Fruit fly (Drosophila melanogaster): ENCODE data around the gene Coq8.

dm6 chrX:12900718-12901442, at the start of gene Coq8:
- no peak for TF ChIP-seq CTCF (optimal IDR thresholded peaks at IDR 0.05)
- TF ChIP-seq CG8478 (optimal IDR thresholded peaks at IDR 0.05), result no peak

Measured in S2 (cell line).